Worm (Caenorhabditis elegans): ENCODE data around the gene del-5.

ce11 chrX:11032412-11032811 is 24.4 kb upstream of the del-5 start:
- no peak for TF ChIP-seq dao-5 (tag; optimal IDR thresholded peaks at IDR 0.05)
- no peak for TF ChIP-seq him-1 (tag; optimal IDR thresholded peaks at IDR 0.05)
- no peak for TF ChIP-seq W03F9.2 (tag; optimal IDR thresholded peaks at IDR 0.05)
